Worm (Caenorhabditis elegans): ENCODE data around the gene srx-44.

DNA sequence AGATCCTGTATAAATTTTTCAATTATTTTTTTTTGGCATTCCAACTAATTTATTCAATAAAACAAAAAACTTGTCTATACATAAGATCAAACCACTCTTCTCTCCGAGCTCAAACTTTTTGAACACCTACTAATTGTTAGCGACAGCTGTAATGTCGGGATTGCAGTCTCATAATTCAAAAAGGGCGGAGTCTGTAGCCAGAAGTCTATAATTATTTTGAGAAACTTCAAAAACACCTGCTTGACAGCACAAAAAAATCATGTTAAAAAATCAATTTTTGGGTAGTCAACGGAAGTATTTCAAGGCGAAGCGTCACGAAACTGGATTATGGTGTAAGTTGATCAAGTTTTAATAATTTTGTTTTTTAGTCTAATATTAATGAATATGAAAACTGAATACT, at the start of gene srx-44:
- TF ChIP-seq W03F9.2 (tag; optimal IDR thresholded peaks at IDR 0.05) (no peak), dao-5 (tag; optimal IDR thresholded peaks at IDR 0.05) (no peak), him-1 (tag; optimal IDR thresholded peaks at IDR 0.05) (no peak)

Measured in whole organism, L4/young adult.